Worm (Caenorhabditis elegans): Measurements from ENCODE around the gene maa-1.

- TF ChIP-seq ham-2 (GFP tag; optimal IDR thresholded peaks at IDR 0.05) (no peak), sptf-1 (tag; optimal IDR thresholded peaks at IDR 0.05) (no peak), ztf-11 (tag; optimal IDR thresholded peaks at IDR 0.05) (no peak), nhr-28 (tag; optimal IDR thresholded peaks at IDR 0.05) (no peak), ces-1 (GFP tag; optimal IDR thresholded peaks at IDR 0.05) (no peak), nhr-237 (tag; optimal IDR thresholded peaks at IDR 0.05) (no peak), snpc-4 (tag; optimal IDR thresholded peaks at IDR 0.05) (no peak)
These were observed 2.3 kb upstream of the maa-1 start for ce11 chrIII:11824580-11824979.
